Fruit fly (Drosophila melanogaster) whole organism, embryonic: ENCODE data around the gene CG44405.

ENCODE experiments used
- Awh ChIP-seq: fragments of 200-800 bp; sonication (Bioruptor generic); IDR thresholded peaks from 2 replicates; pipeline ENCODE4, ENCODE4 v1.3.6; 2022; ENCODE audit warnings: missing biosample characterization, missing genetic modification characterization
- BtbVII ChIP-seq: fragments of 200-800 bp; sonication (Bioruptor generic); optimal IDR thresholded peaks from 3 replicates; lab custom pipeline; 2017; ENCODE audit warnings: missing biosample characterization, mild to moderate bottlenecking, missing genetic modification characterization
- CG12071 ChIP-seq: fragments of 200-800 bp; sonication (Bioruptor generic); optimal IDR thresholded peaks from 3 replicates; lab custom pipeline; 2018; ENCODE audit warnings: missing biosample characterization, mild to moderate bottlenecking, missing genetic modification characterization
- CG13424 ChIP-seq: fragments of 200-800 bp; sonication (Bioruptor generic); optimal IDR thresholded peaks from 2 replicates; lab custom pipeline; 2019; ENCODE audit warnings: missing biosample characterization, mild to moderate bottlenecking, missing genetic modification characterization, moderate library complexity
- CG13775 ChIP-seq: fragments of 200-800 bp; sonication (Bioruptor generic); optimal IDR thresholded peaks from 3 replicates; lab custom pipeline; 2017; ENCODE audit warnings: missing biosample characterization, mild to moderate bottlenecking, missing genetic modification characterization
- CG16779 ChIP-seq: fragments of 200-800 bp; sonication (Bioruptor generic); IDR thresholded peaks from 2 replicates; pipeline ENCODE4 v1.3.6; 2022; ENCODE audit warnings: missing biosample characterization, missing genetic modification characterization
- CG17568 ChIP-seq: fragments of 200-800 bp; sonication (Bioruptor generic); optimal IDR thresholded peaks from 2 replicates; lab custom pipeline; 2018; ENCODE audit warnings: missing biosample characterization, mild to moderate bottlenecking, missing genetic modification characterization, moderate library complexity
- CG17912 ChIP-seq: fragments of 200-800 bp; sonication (Bioruptor generic); optimal IDR thresholded peaks from 2 replicates; lab custom pipeline; 2018; ENCODE audit warnings: missing biosample characterization, mild to moderate bottlenecking, missing genetic modification characterization
- CG2889 ChIP-seq: fragments of 200-800 bp; sonication (Bioruptor generic); IDR thresholded peaks from 3 replicates; pipeline ENCODE4 v1.3.6; 2022; ENCODE audit warnings: missing biosample characterization, missing genetic modification characterization
- CG30403 ChIP-seq: fragments of 200-800 bp; sonication (Bioruptor generic); optimal IDR thresholded peaks from 3 replicates; lab custom pipeline; 2016; ENCODE audit warnings: missing biosample characterization, missing genetic modification characterization
- CG33213 ChIP-seq: fragments of 200-800 bp; sonication (Bioruptor generic); optimal IDR thresholded peaks from 3 replicates; lab custom pipeline; 2016; ENCODE audit warnings: missing biosample characterization, missing genetic modification characterization
- CG3407 ChIP-seq: fragments of 200-800 bp; sonication (Bioruptor generic); optimal IDR thresholded peaks from 2 replicates; lab custom pipeline; 2018; ENCODE audit warnings: missing biosample characterization, mild to moderate bottlenecking, missing genetic modification characterization
- CG3726 ChIP-seq: fragments of 200-800 bp; sonication (Bioruptor generic); IDR thresholded peaks from 3 replicates; pipeline ENCODE4, ENCODE4 v1.3.6; 2022; ENCODE audit warnings: missing biosample characterization, missing genetic modification characterization
- CG3995 ChIP-seq: fragments of 200-800 bp; sonication (Bioruptor generic); optimal IDR thresholded peaks from 3 replicates; lab custom pipeline; 2016; ENCODE audit warnings: missing biosample characterization, missing genetic modification characterization
- CG4707 ChIP-seq: fragments of 200-800 bp; sonication (Bioruptor generic); optimal IDR thresholded peaks from 2 replicates; lab custom pipeline; 2018; ENCODE audit warnings: missing biosample characterization, mild to moderate bottlenecking, missing genetic modification characterization, moderate library complexity
- CG5953 ChIP-seq: fragments of 200-800 bp; sonication (Bioruptor generic); IDR thresholded peaks from 2 replicates; pipeline ENCODE4 v1.3.6; 2022; ENCODE audit warnings: missing biosample characterization, missing genetic modification characterization
- CG6175 ChIP-seq: fragments of 200-800 bp; sonication (Bioruptor generic); IDR thresholded peaks from 3 replicates; pipeline ENCODE4 v1.3.6; 2022; ENCODE audit warnings: missing biosample characterization, missing genetic modification characterization
- CG6254 ChIP-seq: fragments of 200-800 bp; sonication (Bioruptor generic); optimal IDR thresholded peaks from 3 replicates; lab custom pipeline; 2017; ENCODE audit warnings: mild to moderate bottlenecking, missing biosample characterization, missing genetic modification reagents, missing genetic modification characterization
- CG6765 ChIP-seq: fragments of 200-800 bp; sonication (Bioruptor generic); optimal IDR thresholded peaks from 3 replicates; lab custom pipeline; 2017; ENCODE audit warnings: missing biosample characterization, mild to moderate bottlenecking, missing genetic modification characterization
- CG6813 ChIP-seq: fragments of 200-800 bp; sonication (Bioruptor generic); optimal IDR thresholded peaks from 2 replicates; lab custom pipeline; 2017; ENCODE audit warnings: missing biosample characterization, missing genetic modification characterization, mild to moderate bottlenecking, moderate library complexity, missing genetic modification reagents
- CG7372 ChIP-seq: fragments of 200-800 bp; sonication (Bioruptor generic); IDR thresholded peaks from 2 replicates; pipeline ENCODE4 v1.3.6; 2022; ENCODE audit warnings: missing biosample characterization, missing genetic modification characterization
- CG8089 ChIP-seq: fragments of 200-800 bp; sonication (Bioruptor generic); optimal IDR thresholded peaks from 3 replicates; lab custom pipeline; 2016; ENCODE audit warnings: missing biosample characterization, missing genetic modification characterization
- CG9817 ChIP-seq: fragments of 200-800 bp; sonication (Bioruptor generic); optimal IDR thresholded peaks from 2 replicates; lab custom pipeline; 2018; ENCODE audit warnings: missing biosample characterization, mild to moderate bottlenecking, missing genetic modification characterization, moderate library complexity
- CG9876 ChIP-seq: fragments of 200-800 bp; sonication (Bioruptor generic); optimal IDR thresholded peaks from 2 replicates; lab custom pipeline; 2016; ENCODE audit warnings: missing biosample characterization, missing genetic modification characterization
- Dek ChIP-seq: fragments of 200-800 bp; sonication (Bioruptor generic); optimal IDR thresholded peaks from 3 replicates; lab custom pipeline; 2019; ENCODE audit warnings: missing biosample characterization, mild to moderate bottlenecking, missing genetic modification characterization, moderate library complexity
- Dip3 ChIP-seq: fragments of 200-800 bp; sonication (Bioruptor generic); optimal IDR thresholded peaks from 3 replicates; lab custom pipeline; 2016; ENCODE audit warnings: missing biosample characterization, missing genetic modification characterization
- Doc3 ChIP-seq: fragments of 200-800 bp; sonication (Bioruptor generic); IDR thresholded peaks from 3 replicates; pipeline ENCODE4 v1.3.6; 2022; ENCODE audit warnings: missing biosample characterization, missing genetic modification characterization; ENCODE audit not compliant: partially characterized antibody
- Myb ChIP-seq: fragments of 200-800 bp; sonication (Bioruptor generic); optimal IDR thresholded peaks from 2 replicates; lab custom pipeline; 2016; ENCODE audit warnings: missing biosample characterization, missing genetic modification characterization
- Nf-YA ChIP-seq: fragments of 200-800 bp; sonication (Bioruptor generic); IDR thresholded peaks from 2 replicates; pipeline ENCODE4 v1.3.6; 2022; ENCODE audit warnings: missing biosample characterization, missing genetic modification characterization
- NfI ChIP-seq: fragments of 200-800 bp; sonication (Bioruptor generic); optimal IDR thresholded peaks from 3 replicates; lab custom pipeline; 2018; ENCODE audit warnings: missing biosample characterization, mild to moderate bottlenecking, missing genetic modification characterization, moderate library complexity
- Sin3A ChIP-seq: fragments of >200 bp; optimal IDR thresholded peaks from 2 replicates; lab custom pipeline; 2018
- Sox102F ChIP-seq: fragments of 200-800 bp; sonication (Bioruptor generic); optimal IDR thresholded peaks from 2 replicates; lab custom pipeline; 2018; ENCODE audit warnings: missing biosample characterization, mild to moderate bottlenecking, missing genetic modification characterization, moderate library complexity
- Spps ChIP-seq: fragments of 200-800 bp; sonication (Bioruptor generic); optimal IDR thresholded peaks from 2 replicates; lab custom pipeline; 2018; ENCODE audit warnings: missing biosample characterization, mild to moderate bottlenecking, missing genetic modification characterization
- Ssrp ChIP-seq: fragments of 200-800 bp; sonication (Bioruptor generic); optimal IDR thresholded peaks from 2 replicates; lab custom pipeline; 2018; ENCODE audit warnings: missing biosample characterization, mild to moderate bottlenecking, missing genetic modification characterization, moderate library complexity
- ase ChIP-seq: fragments of 200-800 bp; sonication (Bioruptor generic); IDR thresholded peaks from 3 replicates; pipeline ENCODE4 v1.3.6; 2022; ENCODE audit warnings: missing biosample characterization, missing genetic modification characterization
- az2 ChIP-seq: fragments of 200-800 bp; sonication (Bioruptor generic); optimal IDR thresholded peaks from 3 replicates; lab custom pipeline; 2016; ENCODE audit warnings: missing biosample characterization, missing genetic modification characterization
- cas ChIP-seq: fragments of 200-800 bp; sonication (Bioruptor generic); IDR thresholded peaks from 2 replicates; pipeline ENCODE4 v1.3.6; 2022; ENCODE audit warnings: missing biosample characterization, missing genetic modification characterization
- disco-r ChIP-seq: fragments of 200-800 bp; sonication (Bioruptor generic); optimal IDR thresholded peaks from 2 replicates; lab custom pipeline; 2016; ENCODE audit warnings: missing biosample characterization, missing genetic modification characterization
- gce ChIP-seq: fragments of 200-800 bp; sonication (Bioruptor generic); IDR thresholded peaks from 3 replicates; pipeline ENCODE4 v1.3.6; 2022; ENCODE audit warnings: missing biosample characterization, missing genetic modification characterization
- grau ChIP-seq: fragments of 200-800 bp; optimal IDR thresholded peaks from 3 replicates; lab custom pipeline; 2019; ENCODE audit warnings: missing biosample characterization, mild to moderate bottlenecking, missing genetic modification characterization, moderate library complexity
- insv ChIP-seq, 2 experiments: fragments of 200-800 bp; sonication (Bioruptor generic); optimal IDR thresholded peaks; 3 replicates each; lab custom pipeline; 2016 to 2018; ENCODE audit warnings: missing biosample characterization in 2 of 2, missing genetic modification characterization in 2 of 2
- lov ChIP-seq, 2 experiments: fragments of 200-800 bp in 1 of 2; fragments of >200 bp in 1 of 2; sonication (Bioruptor generic) in 1 of 2; IDR thresholded peaks in 1 of 2; optimal IDR thresholded peaks in 1 of 2; 2 replicates in 1 of 2; 3 replicates in 1 of 2; pipeline versions ENCODE4 v1.3.6 to Lab custom; 2017 to 2022; ENCODE audit warnings: missing biosample characterization in 1 of 2, missing genetic modification characterization in 1 of 2
- mld ChIP-seq: fragments of 200-800 bp; sonication (Bioruptor generic); IDR thresholded peaks from 3 replicates; pipeline ENCODE4 v1.3.6; 2022; ENCODE audit warnings: missing biosample characterization, missing genetic modification characterization; ENCODE audit not compliant: partially characterized antibody
- nmo ChIP-seq: fragments of 200-800 bp; sonication (Bioruptor generic); optimal IDR thresholded peaks from 2 replicates; lab custom pipeline; 2018; ENCODE audit warnings: missing biosample characterization, mild to moderate bottlenecking, missing genetic modification characterization, moderate library complexity
- org-1 ChIP-seq: fragments of 200-800 bp; sonication (Bioruptor generic); optimal IDR thresholded peaks from 2 replicates; lab custom pipeline; 2017; ENCODE audit warnings: missing biosample characterization, missing genetic modification characterization
- pan ChIP-seq, 4 experiments: fragments of >200 bp in 3 of 4; fragments of 200-800 bp in 1 of 4; sonication (Bioruptor generic) in 1 of 4; optimal IDR thresholded peaks in 3 of 4; IDR thresholded peaks in 1 of 4; 2 replicates each; pipeline versions ENCODE4 v1.3.6 to Lab custom; 2017 to 2022; ENCODE audit warnings: missing biosample characterization in 2 of 4, missing genetic modification characterization in 2 of 4, mixed read lengths in 1 of 4
- row ChIP-seq: fragments of 200-800 bp; sonication (Bioruptor generic); IDR thresholded peaks from 3 replicates; pipeline ENCODE4 v1.3.6; 2022; ENCODE audit warnings: missing biosample characterization, missing genetic modification characterization
- schlank ChIP-seq: fragments of 200-800 bp; sonication (Bioruptor generic); optimal IDR thresholded peaks from 2 replicates; lab custom pipeline; 2018; ENCODE audit warnings: missing biosample characterization, mild to moderate bottlenecking, missing genetic modification characterization
- shn ChIP-seq: fragments of 200-800 bp; sonication (Bioruptor generic); optimal IDR thresholded peaks from 3 replicates; lab custom pipeline; 2016; ENCODE audit warnings: missing biosample characterization, missing genetic modification characterization
- slou ChIP-seq: fragments of 200-800 bp; sonication (Bioruptor generic); optimal IDR thresholded peaks from 3 replicates; lab custom pipeline; 2016; ENCODE audit warnings: missing biosample characterization, missing genetic modification characterization
- vfl ChIP-seq: fragments of 200-800 bp; sonication (Bioruptor generic); optimal IDR thresholded peaks from 2 replicates; lab custom pipeline; 2016; ENCODE audit warnings: missing biosample characterization, missing genetic modification characterization

CG44405 gene

DNA sequence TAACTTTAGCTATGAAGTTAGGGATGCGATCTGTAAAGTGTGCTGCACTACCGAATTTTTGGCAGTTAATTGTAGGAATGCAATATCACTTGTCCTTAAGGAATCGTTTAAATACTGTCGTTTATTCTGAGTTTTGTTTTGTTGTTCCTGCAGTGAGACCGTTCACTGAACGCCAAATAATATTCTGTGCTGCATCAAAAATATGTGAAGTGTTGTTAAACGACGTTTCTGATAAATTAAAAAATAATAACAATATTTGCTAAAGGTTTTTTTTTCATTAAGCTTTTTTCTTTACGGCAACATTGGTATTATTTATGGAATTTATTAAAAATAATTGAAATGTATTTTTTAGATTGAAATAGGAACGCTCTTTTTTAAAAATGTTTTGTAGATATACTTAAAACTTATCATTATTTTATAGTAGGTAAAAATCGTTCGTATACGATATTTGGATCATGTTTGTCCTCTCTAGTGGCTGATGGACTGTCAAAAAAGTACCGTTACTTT lies 39.3 kb downstream of the CG44405 start, which contains the start of gene GMF (continued):
- TF ChIP-seq pan (optimal IDR thresholded peaks at IDR 0.05; lab: Kevin White, UChicago) (no peak), pan (GFP tag; optimal IDR thresholded peaks at IDR 0.05 in 1 of 2, IDR thresholded peaks at IDR 0.05 in 1 of 2) (peak in 1 of 2 experiments; percentile 27), Nf-YA (GFP tag; lab: Robert Waterston, UW) (no peak), row (peak; percentile 78), CG3995 (GFP tag; lab: Kevin White, UChicago) (peak; percentile 53), grau (tag; lab: Kevin White, UChicago) (peak; percentile 43), insv (GFP tag; optimal IDR thresholded peaks at IDR 0.05; lab: Kevin White, UChicago) (no peak), Sox102F (GFP tag; lab: Kevin White, UChicago) (no peak), Doc3 (GFP tag; lab: Robert Waterston, UW) (no peak), NfI (no peak), CG3726 (GFP tag; lab: Robert Waterston, UW) (no peak), shn (GFP tag; lab: Kevin White, UChicago) (no peak), CG9817 (tag; lab: Kevin White, UChicago) (peak; percentile 35), Ssrp (peak; percentile 41), BtbVII (no peak), CG2889 (GFP tag; lab: Robert Waterston, UW) (no peak), gce (GFP tag; lab: Robert Waterston, UW) (no peak), org-1 (GFP tag; lab: Kevin White, UChicago) (no peak), CG5953 (no peak), schlank (tag; lab: Kevin White, UChicago) (no peak), CG4707 (GFP tag; lab: Kevin White, UChicago) (no peak), Dip3 (no peak), CG12071 (GFP tag; lab: Kevin White, UChicago) (no peak), Awh (GFP tag; lab: Robert Waterston, UW) (no peak), ase (no peak), CG6813 (GFP tag; lab: Kevin White, UChicago) (no peak), CG9876 (no peak), Myb (peak; percentile 61), CG17568 (GFP tag; lab: Kevin White, UChicago) (no peak), CG6254 (no peak), slou (GFP tag; lab: Kevin White, UChicago) (no peak), Dek (tag; lab: Kevin White, UChicago) (no peak), mld (GFP tag; lab: Robert Waterston, UW) (no peak), CG13424 (tag; lab: Kevin White, UChicago) (peak; percentile 25), az2 (no peak), CG8089 (GFP tag; lab: Kevin White, UChicago) (no peak), Spps (tag; lab: Kevin White, UChicago) (no peak), CG7372 (no peak), disco-r (no peak), CG13775 (no peak), CG33213 (no peak), lov (optimal IDR thresholded peaks at IDR 0.05; lab: Kevin White, UChicago) (no peak), lov (GFP tag; IDR thresholded peaks at IDR 0.05; lab: Robert Waterston, UW) (no peak), CG17912 (GFP tag; lab: Kevin White, UChicago) (no peak), nmo (GFP tag; lab: Kevin White, UChicago) (peak; percentile 75), CG3407 (GFP tag; lab: Kevin White, UChicago) (no peak), vfl (no peak), Sin3A (lab: Kevin White, UChicago) (no peak), CG30403 (GFP tag; lab: Kevin White, UChicago) (peak; percentile 49), CG16779 (GFP tag; lab: Robert Waterston, UW) (no peak), CG6765 (GFP tag; lab: Kevin White, UChicago) (no peak), cas (GFP tag; lab: Robert Waterston, UW) (no peak), CG6175 (GFP tag; lab: Robert Waterston, UW) (no peak)
